Worm (Caenorhabditis elegans): ENCODE measurements around the gene pals-21.
"Not testable (repeated sequence)": the region's sequence is repeated elsewhere in the genome, so short reads cannot be mapped to it uniquely, and the experiment has no call there.

- not testable (repeated sequence) for TF ChIP-seq nhr-28 (tag; optimal IDR thresholded peaks at IDR 0.05); unc-62 (GFP tag; optimal IDR thresholded peaks at IDR 0.05); mep-1 (tag; optimal IDR thresholded peaks at IDR 0.05); zip-8 (tag; optimal IDR thresholded peaks at IDR 0.05); nhr-76 (tag; optimal IDR thresholded peaks at IDR 0.05)
Observed at ce11 chrIII:1357973-1358372, 22.5 kb downstream of the pals-21 start, which contains the start of gene Y82E9BR.8.

Measured in whole organism, mixed stage, embryonic.